Fruit fly (Drosophila melanogaster) whole organism, embryonic: Measurements from ENCODE around the gene Rip11.

Experiments
- CG11247 ChIP-seq: fragments of 200-800 bp; sonication (Bioruptor generic); IDR thresholded peaks from 2 replicates; pipeline ENCODE4 v1.3.6; 2022; ENCODE audit warnings: missing biosample characterization, missing genetic modification characterization
- CG14710 ChIP-seq: fragments of 200-800 bp; sonication (Bioruptor generic); optimal IDR thresholded peaks from 3 replicates; lab custom pipeline; 2019; ENCODE audit warnings: missing biosample characterization, mild to moderate bottlenecking, missing genetic modification characterization, moderate library complexity
- CG1529 ChIP-seq: fragments of 200-800 bp; sonication (Bioruptor generic); optimal IDR thresholded peaks from 3 replicates; lab custom pipeline; 2018; ENCODE audit warnings: missing biosample characterization, missing genetic modification characterization
- CG1832 ChIP-seq: fragments of 200-800 bp; sonication (Bioruptor generic); optimal IDR thresholded peaks from 2 replicates; lab custom pipeline; 2017; ENCODE audit warnings: missing biosample characterization, mild to moderate bottlenecking, missing genetic modification characterization, inconsistent platforms
- CG18764 ChIP-seq: fragments of 200-800 bp; sonication (Bioruptor generic); optimal IDR thresholded peaks from 3 replicates; lab custom pipeline; 2016; ENCODE audit warnings: missing biosample characterization, missing genetic modification characterization
- Deaf1 ChIP-seq: fragments of 200-800 bp; optimal IDR thresholded peaks from 3 replicates; lab custom pipeline; 2019; ENCODE audit warnings: missing biosample characterization, mild to moderate bottlenecking, missing genetic modification characterization, moderate library complexity
- Doc2 ChIP-seq: fragments of 200-800 bp; sonication (Bioruptor generic); IDR thresholded peaks from 2 replicates; pipeline ENCODE4 v1.3.6; 2022; ENCODE audit warnings: missing biosample characterization, missing genetic modification characterization
- Nf-YB ChIP-seq: fragments of 200-800 bp; sonication (Bioruptor generic); optimal IDR thresholded peaks from 3 replicates; lab custom pipeline; 2019; ENCODE audit warnings: missing biosample characterization, mild to moderate bottlenecking, missing genetic modification characterization, moderate library complexity
- Nf-YC ChIP-seq: fragments of 200-800 bp; optimal IDR thresholded peaks from 3 replicates; lab custom pipeline; 2019; ENCODE audit warnings: missing biosample characterization, mild to moderate bottlenecking, missing genetic modification characterization, moderate library complexity
- Trl ChIP-seq, 3 experiments: fragments of >200 bp in 2 of 3; fragments of 200-800 bp in 1 of 3; sonication (Bioruptor generic) in 1 of 3; optimal IDR thresholded peaks; 2 replicates in 1 of 3; 3 replicates in 2 of 3; lab custom pipeline; 2016 to 2017; ENCODE audit warnings: missing biosample characterization in 1 of 3, missing genetic modification characterization in 1 of 3
- Xrp1 ChIP-seq: fragments of 200-800 bp; sonication (Bioruptor generic); IDR thresholded peaks from 2 replicates; pipeline ENCODE4 v1.3.6; 2022; ENCODE audit warnings: missing biosample characterization, missing genetic modification characterization
- gce ChIP-seq: fragments of 200-800 bp; sonication (Bioruptor generic); IDR thresholded peaks from 3 replicates; pipeline ENCODE4 v1.3.6; 2022; ENCODE audit warnings: missing biosample characterization, missing genetic modification characterization
- lab ChIP-seq: fragments of 200-800 bp; sonication (Bioruptor generic); optimal IDR thresholded peaks from 3 replicates; lab custom pipeline; 2017; ENCODE audit warnings: missing biosample characterization, missing genetic modification characterization, mild to moderate bottlenecking, moderate library complexity, missing genetic modification reagents
- pan ChIP-seq, 4 experiments: fragments of >200 bp in 3 of 4; fragments of 200-800 bp in 1 of 4; sonication (Bioruptor generic) in 1 of 4; optimal IDR thresholded peaks in 3 of 4; IDR thresholded peaks in 1 of 4; 2 replicates each; pipeline versions ENCODE4 v1.3.6 to Lab custom; 2017 to 2022; ENCODE audit warnings: missing biosample characterization in 2 of 4, missing genetic modification characterization in 2 of 4, mixed read lengths in 1 of 4
- prd ChIP-seq, 3 experiments: fragments of >200 bp in 2 of 3; fragments of 200-800 bp in 1 of 3; sonication (Bioruptor generic) in 1 of 3; optimal IDR thresholded peaks in 2 of 3; IDR thresholded peaks in 1 of 3; 2 replicates in 2 of 3; 3 replicates in 1 of 3; pipeline versions ENCODE4 v1.3.6 to Lab custom; 2017 to 2022; ENCODE audit warnings: missing biosample characterization in 1 of 3, missing genetic modification characterization in 1 of 3
- wor ChIP-seq: fragments of 200-800 bp; sonication (Bioruptor generic); IDR thresholded peaks from 2 replicates; pipeline ENCODE4 v1.3.6; 2022; ENCODE audit warnings: missing biosample characterization, missing genetic modification characterization

Rip11 gene

dm6 chrX:18613434-18613833 lies 34.0 kb downstream of the Rip11 start (continued):
- no peak for TF ChIP-seq pan (optimal IDR thresholded peaks at IDR 0.05; lab: Kevin White, UChicago)
- peak in 1 of 2 experiments; percentile 12 for TF ChIP-seq pan (GFP tag; optimal IDR thresholded peaks at IDR 0.05 in 1 of 2, IDR thresholded peaks at IDR 0.05 in 1 of 2)
- TF ChIP-seq gce (GFP tag; lab: Robert Waterston, UW), result no peak
- TF ChIP-seq prd (optimal IDR thresholded peaks at IDR 0.05; lab: Kevin White, UChicago), result no peak
- TF ChIP-seq prd (GFP tag; IDR thresholded peaks at IDR 0.05; lab: Robert Waterston, UW), result peak; percentile 56; the same call in 2 of the 3 replicates
- TF ChIP-seq lab (GFP tag; lab: Kevin White, UChicago), result peak; percentile 29
- TF ChIP-seq Doc2 (GFP tag; lab: Robert Waterston, UW), result no peak
- peak; percentile 41 for TF ChIP-seq Xrp1 (GFP tag; lab: Robert Waterston, UW)
- TF ChIP-seq, all 482 proteins: peak for 46

dm6 chrX:18587265-18587664 lies 60.2 kb downstream of the Rip11 start:
- TF ChIP-seq CG1832 (GFP tag; lab: Kevin White, UChicago) (peak; percentile 74), CG18764 (GFP tag; lab: Kevin White, UChicago) (no peak), Deaf1 (peak; percentile 25), Nf-YC (tag; lab: Kevin White, UChicago) (peak; percentile 83), CG14710 (tag; lab: Kevin White, UChicago) (no peak), CG1529 (GFP tag; lab: Kevin White, UChicago) (no peak), Trl (optimal IDR thresholded peaks at IDR 0.05; lab: Kevin White, UChicago) (peak in 1 of 2 experiments; percentile 22), Trl (GFP tag; optimal IDR thresholded peaks at IDR 0.05; lab: Kevin White, UChicago) (no peak), wor (no peak), CG11247 (GFP tag; lab: Robert Waterston, UW) (no peak), Nf-YB (GFP tag; lab: Kevin White, UChicago) (peak; percentile 77)
